Fruit fly (Drosophila melanogaster) whole organism, embryonic: ENCODE measurements around the gene Atg13.

Experiments used
- Atf3 ChIP-seq: fragments of 200-800 bp; sonication (Bioruptor generic); optimal IDR thresholded peaks from 3 replicates; lab custom pipeline; 2016; ENCODE audit warnings: missing biosample characterization, missing genetic modification characterization
- Atf6 ChIP-seq: fragments of 200-800 bp; sonication (Bioruptor generic); IDR thresholded peaks from 2 replicates; pipeline ENCODE4 v1.3.6; 2022; ENCODE audit warnings: missing biosample characterization, missing genetic modification characterization
- Blimp-1 ChIP-seq: fragments of 200-800 bp; sonication (Bioruptor generic); optimal IDR thresholded peaks from 3 replicates; lab custom pipeline; 2018; ENCODE audit warnings: missing biosample characterization, missing genetic modification characterization, mild to moderate bottlenecking, moderate library complexity, missing genetic modification reagents
- BtbVII ChIP-seq: fragments of 200-800 bp; sonication (Bioruptor generic); optimal IDR thresholded peaks from 3 replicates; lab custom pipeline; 2017; ENCODE audit warnings: missing biosample characterization, mild to moderate bottlenecking, missing genetic modification characterization
- CG10267 ChIP-seq: fragments of 200-800 bp; sonication (Bioruptor generic); optimal IDR thresholded peaks from 2 replicates; lab custom pipeline; 2018; ENCODE audit warnings: missing biosample characterization, mild to moderate bottlenecking, missing genetic modification characterization, moderate library complexity
- CG10366 ChIP-seq: fragments of 200-800 bp; sonication (Bioruptor generic); IDR thresholded peaks from 2 replicates; pipeline ENCODE4 v1.3.6; 2022; ENCODE audit warnings: missing biosample characterization, missing genetic modification characterization
- CG13424 ChIP-seq: fragments of 200-800 bp; sonication (Bioruptor generic); optimal IDR thresholded peaks from 2 replicates; lab custom pipeline; 2019; ENCODE audit warnings: missing biosample characterization, mild to moderate bottlenecking, missing genetic modification characterization, moderate library complexity
- CG14050 ChIP-seq: fragments of 200-800 bp; sonication (Bioruptor generic); IDR thresholded peaks from 3 replicates; pipeline ENCODE4 v1.3.6; 2022; ENCODE audit warnings: missing biosample characterization, missing genetic modification characterization
- CG15269 ChIP-seq: fragments of 200-800 bp; sonication (Bioruptor generic); optimal IDR thresholded peaks from 2 replicates; lab custom pipeline; 2018; ENCODE audit warnings: missing biosample characterization, mild to moderate bottlenecking, missing genetic modification characterization, moderate library complexity
- CG15696 ChIP-seq: fragments of 200-800 bp; sonication (Bioruptor generic); optimal IDR thresholded peaks from 2 replicates; lab custom pipeline; 2019; ENCODE audit warnings: missing biosample characterization, mild to moderate bottlenecking, missing genetic modification characterization, moderate library complexity
- CG16779 ChIP-seq: fragments of 200-800 bp; sonication (Bioruptor generic); IDR thresholded peaks from 2 replicates; pipeline ENCODE4 v1.3.6; 2022; ENCODE audit warnings: missing biosample characterization, missing genetic modification characterization
- CG17612 ChIP-seq: fragments of 200-800 bp; sonication (Bioruptor generic); IDR thresholded peaks from 2 replicates; pipeline ENCODE4 v1.3.6; 2022; ENCODE audit warnings: missing biosample characterization, missing genetic modification characterization
- CG3065 ChIP-seq: fragments of 200-800 bp; sonication (Bioruptor generic); optimal IDR thresholded peaks from 2 replicates; lab custom pipeline; 2016; ENCODE audit warnings: missing biosample characterization, missing genetic modification characterization
- CG33213 ChIP-seq: fragments of 200-800 bp; sonication (Bioruptor generic); optimal IDR thresholded peaks from 3 replicates; lab custom pipeline; 2016; ENCODE audit warnings: missing biosample characterization, missing genetic modification characterization
- CG34376 ChIP-seq: fragments of 200-800 bp; sonication (Bioruptor generic); optimal IDR thresholded peaks from 2 replicates; lab custom pipeline; 2018; ENCODE audit warnings: missing biosample characterization, mild to moderate bottlenecking, missing genetic modification characterization
- CG4282 ChIP-seq: fragments of 200-800 bp; sonication (Bioruptor generic); optimal IDR thresholded peaks from 2 replicates; lab custom pipeline; 2016; ENCODE audit warnings: missing biosample characterization, missing genetic modification characterization
- CG4617 ChIP-seq: fragments of 200-800 bp; sonication (Bioruptor generic); optimal IDR thresholded peaks from 3 replicates; lab custom pipeline; 2016; ENCODE audit warnings: missing biosample characterization, missing genetic modification characterization, borderline replicate concordance
- CG7372 ChIP-seq: fragments of 200-800 bp; sonication (Bioruptor generic); IDR thresholded peaks from 2 replicates; pipeline ENCODE4 v1.3.6; 2022; ENCODE audit warnings: missing biosample characterization, missing genetic modification characterization
- CG8359 ChIP-seq: fragments of 200-800 bp; sonication (Bioruptor generic); optimal IDR thresholded peaks from 2 replicates; lab custom pipeline; 2017; ENCODE audit warnings: missing biosample characterization, mild to moderate bottlenecking, missing genetic modification characterization, borderline replicate concordance
- CG8388 ChIP-seq: fragments of 200-800 bp; sonication (Bioruptor generic); optimal IDR thresholded peaks from 2 replicates; lab custom pipeline; 2019; ENCODE audit warnings: missing biosample characterization, mild to moderate bottlenecking, missing genetic modification characterization, moderate library complexity
- CG9437 ChIP-seq: fragments of 200-800 bp; sonication (Bioruptor generic); optimal IDR thresholded peaks from 2 replicates; lab custom pipeline; 2018; ENCODE audit warnings: missing biosample characterization, mild to moderate bottlenecking, missing genetic modification characterization
- Doc3 ChIP-seq: fragments of 200-800 bp; sonication (Bioruptor generic); IDR thresholded peaks from 3 replicates; pipeline ENCODE4 v1.3.6; 2022; ENCODE audit warnings: missing biosample characterization, missing genetic modification characterization; ENCODE audit not compliant: partially characterized antibody
- Dref ChIP-seq: fragments of 200-800 bp; sonication (Bioruptor generic); IDR thresholded peaks from 2 replicates; pipeline ENCODE4 v1.3.6; 2022; ENCODE audit warnings: missing biosample characterization, missing genetic modification characterization
- Hr3 ChIP-seq: fragments of 200-800 bp; sonication (Bioruptor generic); optimal IDR thresholded peaks from 3 replicates; lab custom pipeline; 2016; ENCODE audit warnings: missing biosample characterization, missing genetic modification characterization
- MESR4 ChIP-seq: fragments of 200-800 bp; sonication (Bioruptor generic); optimal IDR thresholded peaks from 2 replicates; lab custom pipeline; 2018; ENCODE audit warnings: missing biosample characterization, mild to moderate bottlenecking, missing genetic modification characterization, moderate library complexity
- Med ChIP-seq: fragments of 200-800 bp; sonication (Bioruptor generic); peaks from one replicate; lab custom pipeline; 2016; ENCODE audit warnings: missing biosample characterization, missing genetic modification characterization, mild to moderate bottlenecking, inconsistent platforms, moderate library complexity
- Meics ChIP-seq: fragments of 200-800 bp; sonication (Bioruptor generic); optimal IDR thresholded peaks from 2 replicates; lab custom pipeline; 2017; ENCODE audit warnings: missing biosample characterization, mild to moderate bottlenecking, missing genetic modification characterization
- NK7.1 ChIP-seq: fragments of 200-800 bp; sonication (Bioruptor generic); optimal IDR thresholded peaks from 3 replicates; lab custom pipeline; 2016; ENCODE audit warnings: missing biosample characterization, missing genetic modification characterization
- ara ChIP-seq: fragments of 200-800 bp; sonication (Bioruptor generic); IDR thresholded peaks from 2 replicates; pipeline ENCODE4 v1.3.6; 2022; ENCODE audit warnings: missing biosample characterization, missing genetic modification characterization
- ase ChIP-seq: fragments of 200-800 bp; sonication (Bioruptor generic); IDR thresholded peaks from 3 replicates; pipeline ENCODE4 v1.3.6; 2022; ENCODE audit warnings: missing biosample characterization, missing genetic modification characterization
- bowl ChIP-seq: fragments of 200-800 bp; sonication (Bioruptor generic); IDR thresholded peaks from 2 replicates; pipeline ENCODE4 v1.3.6; 2022; ENCODE audit warnings: missing biosample characterization, missing genetic modification characterization
- bsh ChIP-seq, 2 experiments: fragments of 200-800 bp; sonication (Bioruptor generic); optimal IDR thresholded peaks; 2 replicates each; lab custom pipeline; 2017 to 2018; ENCODE audit warnings: mild to moderate bottlenecking in 2 of 2, missing biosample characterization in 2 of 2, missing genetic modification characterization in 2 of 2, moderate library complexity in 1 of 2
- chif ChIP-seq, 2 experiments: fragments of 200-800 bp; sonication (Bioruptor generic); optimal IDR thresholded peaks; 3 replicates each; lab custom pipeline; 2016; ENCODE audit warnings: missing biosample characterization in 2 of 2, missing genetic modification characterization in 2 of 2
- crp ChIP-seq, 2 experiments: fragments of 200-800 bp; sonication (Bioruptor generic); optimal IDR thresholded peaks; 2 replicates in 1 of 2; 3 replicates in 1 of 2; lab custom pipeline; 2017; ENCODE audit warnings: missing biosample characterization in 2 of 2, missing genetic modification characterization in 2 of 2, mild to moderate bottlenecking in 1 of 2, moderate library complexity in 1 of 2
- fd96Cb ChIP-seq: fragments of 200-800 bp; sonication (Bioruptor generic); optimal IDR thresholded peaks from 2 replicates; lab custom pipeline; 2018; ENCODE audit warnings: missing biosample characterization, mild to moderate bottlenecking, missing genetic modification characterization, moderate library complexity
- fu2 ChIP-seq: fragments of 200-800 bp; sonication (Bioruptor generic); optimal IDR thresholded peaks from 2 replicates; lab custom pipeline; 2016; ENCODE audit warnings: missing biosample characterization, missing genetic modification characterization
- gem ChIP-seq: fragments of 200-800 bp; sonication (Bioruptor generic); optimal IDR thresholded peaks from 2 replicates; lab custom pipeline; 2019; ENCODE audit warnings: missing biosample characterization, mild to moderate bottlenecking, missing genetic modification characterization, moderate library complexity
- lov ChIP-seq, 2 experiments: fragments of 200-800 bp in 1 of 2; fragments of >200 bp in 1 of 2; sonication (Bioruptor generic) in 1 of 2; IDR thresholded peaks in 1 of 2; optimal IDR thresholded peaks in 1 of 2; 2 replicates in 1 of 2; 3 replicates in 1 of 2; pipeline versions ENCODE4 v1.3.6 to Lab custom; 2017 to 2022; ENCODE audit warnings: missing biosample characterization in 1 of 2, missing genetic modification characterization in 1 of 2
- mld ChIP-seq: fragments of 200-800 bp; sonication (Bioruptor generic); IDR thresholded peaks from 3 replicates; pipeline ENCODE4 v1.3.6; 2022; ENCODE audit warnings: missing biosample characterization, missing genetic modification characterization; ENCODE audit not compliant: partially characterized antibody
- nau ChIP-seq: fragments of 200-800 bp; sonication (Bioruptor generic); optimal IDR thresholded peaks from 3 replicates; lab custom pipeline; 2017; ENCODE audit warnings: missing biosample characterization, mild to moderate bottlenecking, missing genetic modification characterization, missing genetic modification reagents
- nmo ChIP-seq: fragments of 200-800 bp; sonication (Bioruptor generic); optimal IDR thresholded peaks from 2 replicates; lab custom pipeline; 2018; ENCODE audit warnings: missing biosample characterization, mild to moderate bottlenecking, missing genetic modification characterization, moderate library complexity
- onecut ChIP-seq: fragments of 200-800 bp; sonication (Bioruptor generic); IDR thresholded peaks from 2 replicates; pipeline ENCODE4 v1.3.6; 2022; ENCODE audit warnings: missing biosample characterization, missing genetic modification characterization
- pfk ChIP-seq: fragments of 200-800 bp; sonication (Bioruptor generic); optimal IDR thresholded peaks from 2 replicates; lab custom pipeline; 2018; ENCODE audit warnings: missing biosample characterization, mild to moderate bottlenecking, missing genetic modification characterization, moderate library complexity
- salm ChIP-seq: fragments of 200-800 bp; sonication (Bioruptor generic); optimal IDR thresholded peaks from 2 replicates; lab custom pipeline; 2018; ENCODE audit warnings: missing biosample characterization, mild to moderate bottlenecking, missing genetic modification characterization
- toy ChIP-seq: fragments of 200-800 bp; sonication (Bioruptor generic); IDR thresholded peaks from 2 replicates; pipeline ENCODE4 v1.3.6; 2022; ENCODE audit warnings: missing biosample characterization, missing genetic modification characterization
- trem ChIP-seq: fragments of 200-800 bp; optimal IDR thresholded peaks from 3 replicates; lab custom pipeline; 2019; ENCODE audit warnings: missing biosample characterization, mild to moderate bottlenecking, missing genetic modification characterization, moderate library complexity
- tup ChIP-seq: fragments of 200-800 bp; sonication (Bioruptor generic); optimal IDR thresholded peaks from 2 replicates; lab custom pipeline; 2016; ENCODE audit warnings: missing biosample characterization, mild to moderate bottlenecking, missing genetic modification characterization, moderate library complexity
- z ChIP-seq: fragments of 200-800 bp; sonication (Bioruptor generic); IDR thresholded peaks from 3 replicates; pipeline ENCODE4 v1.3.6; 2022; ENCODE audit warnings: missing biosample characterization, missing genetic modification characterization

The Atg13 gene

dm6 chr3R:8316344-8317105 lies 33.1 kb upstream of the Atg13 start, which contains the start of gene Coq2 (continued):
- TF ChIP-seq MESR4 (GFP tag; lab: Kevin White, UChicago) (peak; percentile 52), Meics (GFP tag; lab: Kevin White, UChicago) (no peak), CG8359 (GFP tag; lab: Kevin White, UChicago) (no peak), CG15269 (tag; lab: Kevin White, UChicago) (no peak), CG14050 (GFP tag; lab: Robert Waterston, UW) (no peak), CG17612 (no peak), Atf6 (GFP tag; lab: Robert Waterston, UW) (no peak), lov (optimal IDR thresholded peaks at IDR 0.05; lab: Kevin White, UChicago) (no peak), lov (GFP tag; IDR thresholded peaks at IDR 0.05; lab: Robert Waterston, UW) (no peak), CG8388 (GFP tag; lab: Kevin White, UChicago) (no peak), ara (GFP tag; lab: Robert Waterston, UW) (no peak), CG16779 (GFP tag; lab: Robert Waterston, UW) (no peak), chif (GFP tag; optimal IDR thresholded peaks at IDR 0.05; lab: Kevin White, UChicago) (no peak), crp (GFP tag; optimal IDR thresholded peaks at IDR 0.05; lab: Kevin White, UChicago) (no peak), z (GFP tag; lab: Robert Waterston, UW) (no peak), toy (GFP tag; lab: Robert Waterston, UW) (no peak), Blimp-1 (no peak), nmo (GFP tag; lab: Kevin White, UChicago) (peak; percentile 12), Atf3 (GFP tag; lab: Kevin White, UChicago) (no peak), CG15696 (tag; lab: Kevin White, UChicago) (no peak), gem (tag; lab: Kevin White, UChicago) (no peak), Med (GFP tag; lab: Kevin White, UChicago) (peak; percentile 79), Dref (GFP tag; lab: Robert Waterston, UW) (peak; percentile 47; the same call in 1 of the 2 replicates), CG9437 (no peak), CG10267 (tag; lab: Kevin White, UChicago) (no peak), bsh (GFP tag; optimal IDR thresholded peaks at IDR 0.05; lab: Kevin White, UChicago) (no peak), fd96Cb (no peak), CG10366 (no peak), trem (tag; lab: Kevin White, UChicago) (peak; percentile 86), salm (tag; lab: Kevin White, UChicago) (no peak), CG33213 (GFP tag; lab: Kevin White, UChicago) (peak; percentile 21), nau (no peak), onecut (no peak), Hr3 (GFP tag; lab: Kevin White, UChicago) (no peak), CG4282 (no peak), pfk (no peak), mld (GFP tag; lab: Robert Waterston, UW) (no peak), BtbVII (GFP tag; lab: Kevin White, UChicago) (no peak), CG7372 (no peak), NK7.1 (no peak), bowl (GFP tag; lab: Robert Waterston, UW) (no peak), fu2 (GFP tag; lab: Kevin White, UChicago) (no peak), tup (no peak), CG13424 (tag; lab: Kevin White, UChicago) (no peak), CG3065 (GFP tag; lab: Kevin White, UChicago) (no peak), CG4617 (GFP tag; lab: Kevin White, UChicago) (peak; percentile 65), CG34376 (GFP tag; lab: Kevin White, UChicago) (no peak), ase (GFP tag; lab: Robert Waterston, UW) (no peak), Doc3 (GFP tag; lab: Robert Waterston, UW) (no peak)
